Worm (Caenorhabditis elegans) whole organism, L1 larva: Measurements from ENCODE around the gene F46E10.2.
A peak's percentile ranks its signal among the peaks of the same experiment; 100 is the strongest.

Experiments used
- F16B12.6 ChIP-seq: fragments of 150-350 bp; optimal IDR thresholded peaks from 2 replicates; lab custom pipeline; 2014; ENCODE audit warnings: missing biosample characterization, missing genetic modification characterization
- Y116A8C.19 ChIP-seq: sonication (generic microtip); optimal IDR thresholded peaks from 2 replicates; lab custom pipeline; 2016; ENCODE audit warnings: missing compliant biosample characterization, missing genetic modification characterization, borderline replicate concordance
- blmp-1 ChIP-seq: fragments of 150-350 bp; optimal IDR thresholded peaks from 2 replicates; lab custom pipeline; 2014; ENCODE audit warnings: missing biosample characterization, missing genetic modification characterization
- ceh-63 ChIP-seq: fragments of 200-800 bp; sonication (Bioruptor generic); optimal IDR thresholded peaks from 2 replicates; lab custom pipeline; 2018; ENCODE audit warnings: mild to moderate bottlenecking, missing genetic modification characterization, missing compliant biosample characterization
- ceh-88 ChIP-seq: fragments of 200-800 bp; sonication (Bioruptor generic); IDR thresholded peaks from 2 replicates; pipeline ENCODE4 v1.3.6; 2022; ENCODE audit warnings: missing genetic modification characterization, missing compliant biosample characterization
- ceh-90 ChIP-seq: sonication (generic microtip); optimal IDR thresholded peaks from 2 replicates; lab custom pipeline; 2016; ENCODE audit warnings: missing genetic modification characterization, missing compliant biosample characterization
- dpl-1 ChIP-seq, 3 experiments: fragments of 150-350 bp in 2 of 3; sonication (generic microtip) in 1 of 3; optimal IDR thresholded peaks; 2 replicates each; lab custom pipeline; 2014 to 2017; ENCODE audit warnings: missing biosample characterization in 3 of 3, missing genetic modification characterization in 3 of 3, missing genetic modification reagents in 3 of 3
- dsc-1 ChIP-seq: sonication (generic microtip); optimal IDR thresholded peaks from 2 replicates; lab custom pipeline; 2016; ENCODE audit warnings: mild to moderate bottlenecking, missing genetic modification characterization, missing compliant biosample characterization
- efl-1 ChIP-seq, 4 experiments: fragments of 150-350 bp; optimal IDR thresholded peaks in 3 of 4; peaks in 1 of 4; 1 replicate in 1 of 4; 2 replicates in 3 of 4; lab custom pipeline; 2014; ENCODE audit warnings: missing biosample characterization in 2 of 4, missing genetic modification characterization in 2 of 4, missing genetic modification reagents in 2 of 4
- efl-3 ChIP-seq: fragments of 200-800 bp; sonication (Bioruptor generic); optimal IDR thresholded peaks from 2 replicates; lab custom pipeline; 2018; ENCODE audit warnings: mild to moderate bottlenecking, missing genetic modification characterization, missing compliant biosample characterization
- egl-13 ChIP-seq: sonication (generic microtip); optimal IDR thresholded peaks from 2 replicates; lab custom pipeline; 2016; ENCODE audit warnings: missing genotype, missing genetic modification reagents, missing genetic modification characterization, missing compliant biosample characterization
- elt-2 ChIP-seq: sonication (generic microtip); optimal IDR thresholded peaks from 2 replicates; lab custom pipeline; 2016; ENCODE audit warnings: missing genetic modification characterization, mild to moderate bottlenecking, inconsistent platforms, missing compliant biosample characterization, missing genetic modification reagents
- elt-3 ChIP-seq, 6 experiments: fragments of 150-350 bp in 1 of 6; sonication (generic microtip); optimal IDR thresholded peaks; 2 replicates each; lab custom pipeline; 2017 to 2018; ENCODE audit warnings: missing biosample characterization in 6 of 6, missing genetic modification characterization in 6 of 6, inconsistent platforms in 1 of 6
- grh-1 ChIP-seq: fragments of 200-800 bp; sonication (Bioruptor generic); IDR thresholded peaks from 2 replicates; pipeline ENCODE4 v1.3.6; 2022; ENCODE audit warnings: missing genetic modification reagents, missing genetic modification characterization, missing compliant biosample characterization
- hlh-4 ChIP-seq: sonication (generic microtip); optimal IDR thresholded peaks from 2 replicates; lab custom pipeline; 2016; ENCODE audit warnings: mild to moderate bottlenecking, missing genetic modification characterization, missing compliant biosample characterization
- hpl-2 ChIP-seq: fragments of 150-350 bp; optimal IDR thresholded peaks from 2 replicates; lab custom pipeline; 2014; ENCODE audit warnings: missing biosample characterization, missing genetic modification reagents, missing genetic modification characterization
- jun-1 ChIP-seq: fragments of 150-350 bp; optimal IDR thresholded peaks from 2 replicates; lab custom pipeline; 2014; ENCODE audit warnings: missing biosample characterization, missing genetic modification reagents, missing genetic modification characterization
- lin-39 ChIP-seq: fragments of 150-350 bp; optimal IDR thresholded peaks from 2 replicates; lab custom pipeline; 2014; ENCODE audit warnings: missing biosample characterization, missing genetic modification reagents, missing genetic modification characterization
- lir-3 ChIP-seq: sonication (generic microtip); optimal IDR thresholded peaks from 2 replicates; lab custom pipeline; 2016; ENCODE audit warnings: mild to moderate bottlenecking, missing genetic modification characterization, moderate library complexity, missing compliant biosample characterization; ENCODE audit not compliant: poor library complexity
- mab-9 ChIP-seq: fragments of 200-800 bp; sonication (Bioruptor generic); IDR thresholded peaks from 2 replicates; pipeline ENCODE4 v1.3.6; 2022; ENCODE audit warnings: missing genetic modification reagents, missing genetic modification characterization, missing compliant biosample characterization
- mef-2 ChIP-seq: fragments of 150-350 bp; optimal IDR thresholded peaks from 2 replicates; lab custom pipeline; 2014; ENCODE audit warnings: missing biosample characterization, missing genetic modification characterization
- mep-1 ChIP-seq: fragments of 150-350 bp; optimal IDR thresholded peaks from 2 replicates; lab custom pipeline; 2014; ENCODE audit warnings: missing biosample characterization, missing genetic modification characterization
- nhr-12 ChIP-seq: sonication (generic microtip); optimal IDR thresholded peaks from 2 replicates; lab custom pipeline; 2017; ENCODE audit warnings: missing biosample characterization, missing genetic modification characterization
- nhr-237 ChIP-seq: fragments of 150-350 bp; optimal IDR thresholded peaks from 2 replicates; lab custom pipeline; 2014; ENCODE audit warnings: missing biosample characterization, missing genetic modification characterization
- nhr-28 ChIP-seq: fragments of 150-350 bp; optimal IDR thresholded peaks from 2 replicates; lab custom pipeline; 2014; ENCODE audit warnings: missing biosample characterization, missing genetic modification characterization
- nhr-47 ChIP-seq: sonication (generic microtip); optimal IDR thresholded peaks from 2 replicates; lab custom pipeline; 2016; ENCODE audit warnings: mild to moderate bottlenecking, missing genetic modification characterization, moderate library complexity, missing compliant biosample characterization
- nhr-84 ChIP-seq: sonication (generic microtip); optimal IDR thresholded peaks from 2 replicates; lab custom pipeline; 2017; ENCODE audit warnings: missing biosample characterization, missing genetic modification characterization
- nhr-85 ChIP-seq: sonication (generic microtip); peaks from one replicate; lab custom pipeline; 2016; ENCODE audit warnings: missing genetic modification characterization, inconsistent platforms, missing compliant biosample characterization
- nhr-90 ChIP-seq: sonication (generic microtip); optimal IDR thresholded peaks from 2 replicates; lab custom pipeline; 2016; ENCODE audit warnings: mild to moderate bottlenecking, missing genetic modification characterization, missing compliant biosample characterization; ENCODE audit not compliant: poor library complexity
- pag-3 ChIP-seq: sonication (generic microtip); optimal IDR thresholded peaks from 2 replicates; lab custom pipeline; 2017; ENCODE audit warnings: missing genetic modification characterization, mild to moderate bottlenecking, missing compliant biosample characterization, antibody characterized with exemption, borderline replicate concordance; ENCODE audit not compliant: insufficient read depth
- pax-3 ChIP-seq: fragments of 200-800 bp; sonication (Bioruptor generic); optimal IDR thresholded peaks from 2 replicates; lab custom pipeline; 2018; ENCODE audit warnings: mild to moderate bottlenecking, missing genetic modification characterization, moderate library complexity, missing compliant biosample characterization
- rnt-1 ChIP-seq: sonication (generic microtip); optimal IDR thresholded peaks from 2 replicates; lab custom pipeline; 2016; ENCODE audit warnings: mild to moderate bottlenecking, missing genetic modification characterization, moderate library complexity, missing compliant biosample characterization
- snu-23 ChIP-seq: sonication (generic microtip); optimal IDR thresholded peaks from 2 replicates; lab custom pipeline; 2016; ENCODE audit warnings: missing genetic modification characterization, missing compliant biosample characterization
- sox-4 ChIP-seq: sonication (generic microtip); optimal IDR thresholded peaks from 2 replicates; lab custom pipeline; 2016; ENCODE audit warnings: missing genetic modification characterization, missing compliant biosample characterization
- sup-37 ChIP-seq: fragments of 200-800 bp; sonication (Bioruptor generic); optimal IDR thresholded peaks from 2 replicates; lab custom pipeline; 2018; ENCODE audit warnings: mild to moderate bottlenecking, missing genetic modification characterization, missing compliant biosample characterization
- swsn-7 ChIP-seq: sonication (generic microtip); optimal IDR thresholded peaks from 2 replicates; lab custom pipeline; 2016; ENCODE audit warnings: missing genetic modification characterization, missing compliant biosample characterization
- tlp-1 ChIP-seq: fragments of 150-350 bp; optimal IDR thresholded peaks from 2 replicates; lab custom pipeline; 2014; ENCODE audit warnings: missing biosample characterization, missing genetic modification characterization
- unc-130 ChIP-seq: fragments of 150-350 bp; optimal IDR thresholded peaks from 2 replicates; lab custom pipeline; 2017; ENCODE audit warnings: missing biosample characterization, missing genetic modification characterization, inconsistent platforms
- unc-30 ChIP-seq: sonication (generic microtip); optimal IDR thresholded peaks from 2 replicates; lab custom pipeline; 2017; ENCODE audit warnings: missing biosample characterization, missing genetic modification characterization
- xbp-1 ChIP-seq: sonication (generic microtip); optimal IDR thresholded peaks from 2 replicates; lab custom pipeline; 2016; ENCODE audit warnings: missing genetic modification characterization, missing compliant biosample characterization
- ztf-11 ChIP-seq, 2 experiments: sonication (generic microtip); optimal IDR thresholded peaks; 2 replicates each; lab custom pipeline; 2016 to 2017; ENCODE audit warnings: missing genetic modification characterization in 2 of 2, missing biosample characterization in 1 of 2, missing compliant biosample characterization in 1 of 2
- ztf-4 ChIP-seq: fragments of 150-350 bp; optimal IDR thresholded peaks from 2 replicates; lab custom pipeline; 2014; ENCODE audit warnings: missing biosample characterization, missing genetic modification characterization

Gene F46E10.2

ce11 chrV:6558103-6558502 is 37.9 kb downstream of the F46E10.2 start, which contains the start of gene spp-20:
TSS of gene spp-20 (minus strand) at chrV:6558203.
- TF ChIP-seq hlh-4 (tag; lab: Kevin White, UChicago) (no peak), ztf-4 (tag; lab: Kevin White, UChicago) (no peak), rnt-1 (tag; lab: Kevin White, UChicago) (no peak), unc-30 (no peak), efl-3 (GFP tag; lab: Kevin White, UChicago) (no peak), dpl-1 (GFP tag; optimal IDR thresholded peaks at IDR 0.05; lab: Kevin White, UChicago) (no peak), nhr-84 (tag; lab: Kevin White, UChicago) (no peak), nhr-237 (tag; lab: Kevin White, UChicago) (no peak), grh-1 (GFP tag; lab: Robert Waterston, UW) (no peak), blmp-1 (tag; lab: Kevin White, UChicago) (no peak), efl-1 (optimal IDR thresholded peaks at IDR 0.05; lab: Kevin White, UChicago) (no peak), efl-1 (GFP tag; optimal IDR thresholded peaks at IDR 0.05 in 1 of 2; lab: Kevin White, UChicago) (no peak), hpl-2 (GFP tag; lab: Kevin White, UChicago) (no peak), nhr-28 (tag; lab: Kevin White, UChicago) (no peak), nhr-85 (tag; lab: Kevin White, UChicago) (no peak), pag-3 (tag; lab: Kevin White, UChicago) (no peak), nhr-90 (no peak), dsc-1 (tag; lab: Kevin White, UChicago) (no peak), ztf-11 (tag; optimal IDR thresholded peaks at IDR 0.05; lab: Kevin White, UChicago) (no peak)

ce11 chrV:6559105-6559504 is 38.9 kb downstream of the F46E10.2 start, which contains the start of gene spp-26:
TSS of gene spp-26 (minus strand) at chrV:6559205.
- TF ChIP-seq pax-3 (no peak), xbp-1 (tag; lab: Kevin White, UChicago) (no peak), ceh-63 (no peak), mab-9 (GFP tag; lab: Robert Waterston, UW) (no peak), egl-13 (tag; lab: Kevin White, UChicago) (no peak), F16B12.6 (no peak), lir-3 (tag; lab: Kevin White, UChicago) (no peak), swsn-7 (tag; lab: Kevin White, UChicago) (no peak), unc-130 (tag; lab: Kevin White, UChicago) (no peak), sox-4 (no peak), sup-37 (GFP tag; lab: Kevin White, UChicago) (no peak), ceh-90 (tag; lab: Kevin White, UChicago) (no peak), nhr-12 (tag; lab: Kevin White, UChicago) (no peak), Y116A8C.19 (no peak), nhr-47 (tag; lab: Kevin White, UChicago) (no peak), tlp-1 (tag; lab: Kevin White, UChicago) (no peak)

DNA sequence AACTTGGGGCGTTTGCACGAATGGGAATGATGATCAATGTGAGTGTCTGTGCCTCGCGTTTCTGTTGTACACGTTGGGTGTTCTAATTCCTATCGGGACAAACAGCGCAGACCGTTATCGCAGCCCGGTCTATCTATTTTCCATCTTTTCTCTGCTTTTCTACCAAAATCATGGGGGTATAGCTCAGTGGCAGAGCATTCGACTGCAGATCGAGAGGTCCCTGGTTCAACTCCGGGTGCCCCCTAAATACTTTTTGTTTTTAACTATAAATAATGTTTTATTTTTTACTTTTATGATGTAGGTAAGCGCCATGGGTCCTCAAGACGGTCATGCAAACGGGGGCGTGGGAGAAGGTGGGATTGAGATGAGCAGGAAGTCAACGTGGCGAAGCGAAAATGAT is 39.4 kb downstream of the F46E10.2 start:
- no peak for TF ChIP-seq rnt-1 (tag; lab: Kevin White, UChicago)
- TF ChIP-seq nhr-90: peak; percentile 18
- TF ChIP-seq, all 84 proteins: peak for 1

ce11 chrV:6561592-6561991 is 41.4 kb downstream of the F46E10.2 start, which contains the start of gene spp-19:
TSS of gene spp-19 (minus strand) at chrV:6561692.
- TF ChIP-seq elt-3 (tag; optimal IDR thresholded peaks at IDR 0.05; lab: Kevin White, UChicago) (no peak), mep-1 (tag; lab: Kevin White, UChicago) (no peak), ceh-90 (tag; lab: Kevin White, UChicago) (no peak), efl-1 (optimal IDR thresholded peaks at IDR 0.05; lab: Kevin White, UChicago) (no peak), efl-1 (GFP tag; optimal IDR thresholded peaks at IDR 0.05 in 1 of 2; lab: Kevin White, UChicago) (no peak), elt-2 (tag; lab: Kevin White, UChicago) (no peak), ceh-88 (GFP tag; lab: Robert Waterston, UW) (no peak), jun-1 (tag; lab: Kevin White, UChicago) (no peak), snu-23 (GFP tag; lab: Kevin White, UChicago) (no peak), mef-2 (tag; lab: Kevin White, UChicago) (no peak), lin-39 (tag; lab: Kevin White, UChicago) (no peak)
- TF ChIP-seq, all 84 proteins: peak for 0
